Fruit fly (Drosophila melanogaster): ENCODE data around the gene Prp40.

DNA sequence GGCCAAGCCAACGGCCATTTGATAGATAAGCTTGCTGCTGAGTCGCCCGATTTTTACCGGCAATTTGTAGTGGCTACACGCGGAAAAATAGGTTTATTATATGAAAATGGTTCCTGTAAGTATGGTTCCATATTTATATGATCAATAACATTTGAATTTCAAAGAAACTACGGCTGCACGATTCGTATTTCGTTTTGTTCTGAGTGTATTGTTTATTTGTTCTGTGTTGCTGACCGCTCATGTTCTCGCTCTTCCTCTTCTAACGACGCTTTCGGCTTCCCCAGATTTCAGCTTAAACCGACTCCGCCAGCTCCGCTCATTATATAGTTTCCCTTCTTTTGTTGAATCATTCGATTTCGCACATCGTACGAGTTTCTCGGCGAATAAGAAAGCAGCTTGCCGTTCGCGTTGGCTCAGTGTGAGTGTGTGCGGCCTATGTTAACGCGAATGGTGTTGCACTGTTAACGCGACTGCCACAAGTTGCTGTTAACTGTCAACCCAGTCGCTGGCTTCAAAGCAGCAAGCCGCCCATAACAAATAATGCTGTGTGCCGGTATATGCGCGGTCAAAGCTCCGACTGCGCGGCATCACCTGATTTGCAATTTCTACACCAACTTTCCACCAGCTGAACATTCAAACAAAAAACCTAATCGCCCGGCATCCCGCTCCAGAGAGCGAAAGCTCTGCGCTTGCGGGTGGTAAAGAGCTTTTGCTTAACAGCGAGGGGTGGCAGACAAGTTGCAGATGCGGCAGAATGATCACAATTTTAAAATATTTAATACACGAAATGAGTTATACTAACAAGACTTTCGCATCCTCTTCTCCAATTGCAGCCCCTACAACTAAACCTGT lies 36.0 kb downstream of the Prp40 start:
- no peak for TF ChIP-seq h (optimal IDR thresholded peaks at IDR 0.05)
- TF ChIP-seq CG14710 (tag; optimal IDR thresholded peaks at IDR 0.05): no peak
- no peak for TF ChIP-seq CG4282 (GFP tag; optimal IDR thresholded peaks at IDR 0.05)
- peak; percentile 85 for TF ChIP-seq CG2120 (GFP tag; optimal IDR thresholded peaks at IDR 0.05)
- TF ChIP-seq z (GFP tag; IDR thresholded peaks at IDR 0.05): no peak
- TF ChIP-seq CG8765 (GFP tag; IDR thresholded peaks at IDR 0.05): no peak
- peak; percentile 34; the same call in 1 of the 2 replicates for TF ChIP-seq vvl (GFP tag; IDR thresholded peaks at IDR 0.05)
